Fruit fly (Drosophila melanogaster) whole organism, embryonic: Measurements from ENCODE around the gene LIMK1.

ENCODE experiments used
- ATbp ChIP-seq: fragments of 200-800 bp; sonication (Bioruptor generic); optimal IDR thresholded peaks from 2 replicates; lab custom pipeline; 2017; ENCODE audit warnings: missing biosample characterization, mild to moderate bottlenecking, missing genetic modification characterization, missing genetic modification reagents
- Atf3 ChIP-seq: fragments of 200-800 bp; sonication (Bioruptor generic); optimal IDR thresholded peaks from 3 replicates; lab custom pipeline; 2016; ENCODE audit warnings: missing biosample characterization, missing genetic modification characterization
- Blimp-1 ChIP-seq: fragments of 200-800 bp; sonication (Bioruptor generic); optimal IDR thresholded peaks from 3 replicates; lab custom pipeline; 2018; ENCODE audit warnings: missing biosample characterization, missing genetic modification characterization, mild to moderate bottlenecking, moderate library complexity, missing genetic modification reagents
- CG10321 ChIP-seq: fragments of 200-800 bp; sonication (Bioruptor generic); IDR thresholded peaks from 2 replicates; pipeline ENCODE4 v1.3.6; 2022; ENCODE audit warnings: missing biosample characterization, missing genetic modification characterization
- CG10431 ChIP-seq: fragments of 200-800 bp; sonication (Bioruptor generic); optimal IDR thresholded peaks from 3 replicates; lab custom pipeline; 2018; ENCODE audit warnings: missing biosample characterization, mild to moderate bottlenecking, missing genetic modification characterization
- CG12391 ChIP-seq: fragments of 200-800 bp; sonication (Bioruptor generic); optimal IDR thresholded peaks from 3 replicates; lab custom pipeline; 2018; ENCODE audit warnings: missing biosample characterization, mild to moderate bottlenecking, missing genetic modification characterization, moderate library complexity
- CG14050 ChIP-seq: fragments of 200-800 bp; sonication (Bioruptor generic); IDR thresholded peaks from 3 replicates; pipeline ENCODE4 v1.3.6; 2022; ENCODE audit warnings: missing biosample characterization, missing genetic modification characterization
- CG15011 ChIP-seq: fragments of 200-800 bp; sonication (Bioruptor generic); optimal IDR thresholded peaks from 3 replicates; lab custom pipeline; 2018; ENCODE audit warnings: missing biosample characterization, mild to moderate bottlenecking, missing genetic modification characterization
- CG1529 ChIP-seq: fragments of 200-800 bp; sonication (Bioruptor generic); optimal IDR thresholded peaks from 3 replicates; lab custom pipeline; 2018; ENCODE audit warnings: missing biosample characterization, missing genetic modification characterization
- CG1603 ChIP-seq: fragments of 200-800 bp; sonication (Bioruptor generic); optimal IDR thresholded peaks from 2 replicates; lab custom pipeline; 2019; ENCODE audit warnings: missing biosample characterization, mild to moderate bottlenecking, missing genetic modification characterization, moderate library complexity
- CG17359 ChIP-seq: fragments of 200-800 bp; sonication (Bioruptor generic); optimal IDR thresholded peaks from 3 replicates; lab custom pipeline; 2018; ENCODE audit warnings: missing biosample characterization, mild to moderate bottlenecking, missing genetic modification characterization, moderate library complexity
- CG17568 ChIP-seq: fragments of 200-800 bp; sonication (Bioruptor generic); optimal IDR thresholded peaks from 2 replicates; lab custom pipeline; 2018; ENCODE audit warnings: missing biosample characterization, mild to moderate bottlenecking, missing genetic modification characterization, moderate library complexity
- CG18476 ChIP-seq: fragments of 200-800 bp; sonication (Bioruptor generic); optimal IDR thresholded peaks from 2 replicates; lab custom pipeline; 2016; ENCODE audit warnings: missing biosample characterization, mild to moderate bottlenecking, missing genetic modification characterization
- CG2116 ChIP-seq: fragments of 200-800 bp; sonication (Bioruptor generic); optimal IDR thresholded peaks from 3 replicates; lab custom pipeline; 2018; ENCODE audit warnings: missing biosample characterization, mild to moderate bottlenecking, missing genetic modification characterization
- CG30431 ChIP-seq: fragments of 200-800 bp; sonication (Bioruptor generic); optimal IDR thresholded peaks from 2 replicates; lab custom pipeline; 2017; ENCODE audit warnings: missing biosample characterization, missing genetic modification characterization
- CG4820 ChIP-seq: fragments of 200-800 bp; sonication (Bioruptor generic); optimal IDR thresholded peaks from 3 replicates; lab custom pipeline; 2016; ENCODE audit warnings: missing biosample characterization, missing genetic modification characterization
- CG6683 ChIP-seq: fragments of 200-800 bp; sonication (Bioruptor generic); optimal IDR thresholded peaks from 2 replicates; lab custom pipeline; 2017; ENCODE audit warnings: missing biosample characterization, mild to moderate bottlenecking, missing genetic modification characterization, missing genetic modification reagents
- CG6765 ChIP-seq: fragments of 200-800 bp; sonication (Bioruptor generic); optimal IDR thresholded peaks from 3 replicates; lab custom pipeline; 2017; ENCODE audit warnings: missing biosample characterization, mild to moderate bottlenecking, missing genetic modification characterization
- CG6813 ChIP-seq: fragments of 200-800 bp; sonication (Bioruptor generic); optimal IDR thresholded peaks from 2 replicates; lab custom pipeline; 2017; ENCODE audit warnings: missing biosample characterization, missing genetic modification characterization, mild to moderate bottlenecking, moderate library complexity, missing genetic modification reagents
- CG8924 ChIP-seq: fragments of 200-800 bp; optimal IDR thresholded peaks from 3 replicates; lab custom pipeline; 2019; ENCODE audit warnings: missing biosample characterization, mild to moderate bottlenecking, missing genetic modification characterization, moderate library complexity
- CG9437 ChIP-seq: fragments of 200-800 bp; sonication (Bioruptor generic); optimal IDR thresholded peaks from 2 replicates; lab custom pipeline; 2018; ENCODE audit warnings: missing biosample characterization, mild to moderate bottlenecking, missing genetic modification characterization
- CTCF ChIP-seq: fragments of 200-800 bp; sonication (Bioruptor generic); optimal IDR thresholded peaks from 2 replicates; lab custom pipeline; 2017; ENCODE audit warnings: missing biosample characterization, mild to moderate bottlenecking, missing genetic modification characterization, moderate library complexity
- E2f1 ChIP-seq: fragments of 200-800 bp; sonication (Bioruptor generic); IDR thresholded peaks from 2 replicates; pipeline ENCODE4 v1.3.6; 2022; ENCODE audit warnings: missing biosample characterization, missing genetic modification characterization
- Gug ChIP-seq: fragments of 200-800 bp; sonication (Bioruptor generic); IDR thresholded peaks from 4 replicates; pipeline ENCODE4 v1.3.6; 2022; ENCODE audit warnings: missing biosample characterization, missing genetic modification characterization
- H2.0 ChIP-seq: fragments of 200-800 bp; sonication (Bioruptor generic); IDR thresholded peaks from 2 replicates; pipeline ENCODE4 v1.3.6; 2022; ENCODE audit warnings: missing biosample characterization, missing genetic modification characterization
- Mes4 ChIP-seq: fragments of 200-800 bp; sonication (Bioruptor generic); optimal IDR thresholded peaks from 2 replicates; lab custom pipeline; 2016; ENCODE audit warnings: missing biosample characterization, missing genetic modification characterization
- Mrtf ChIP-seq: fragments of 200-800 bp; sonication (Bioruptor generic); IDR thresholded peaks from 3 replicates; pipeline ENCODE4 v1.3.6; 2022; ENCODE audit warnings: missing biosample characterization, missing genetic modification characterization
- NFAT ChIP-seq: fragments of 200-800 bp; sonication (Bioruptor generic); IDR thresholded peaks from 2 replicates; pipeline ENCODE4 v1.3.6; 2022; ENCODE audit warnings: missing biosample characterization, missing genetic modification characterization
- Nf-YC ChIP-seq: fragments of 200-800 bp; optimal IDR thresholded peaks from 3 replicates; lab custom pipeline; 2019; ENCODE audit warnings: missing biosample characterization, mild to moderate bottlenecking, missing genetic modification characterization, moderate library complexity
- Optix ChIP-seq: fragments of 200-800 bp; sonication (Bioruptor generic); IDR thresholded peaks from 3 replicates; pipeline ENCODE4 v1.3.6; 2022; ENCODE audit warnings: missing biosample characterization, missing genetic modification characterization
- Stat92E ChIP-seq, 3 experiments: fragments of >200 bp in 2 of 3; fragments of 200-800 bp in 1 of 3; sonication (Bioruptor generic) in 1 of 3; optimal IDR thresholded peaks; 2 replicates each; lab custom pipeline; 2017 to 2019; ENCODE audit warnings: missing biosample characterization in 3 of 3, missing genetic modification characterization in 3 of 3, mild to moderate bottlenecking in 1 of 3, moderate library complexity in 1 of 3
- Usf ChIP-seq: fragments of 200-800 bp; sonication (Bioruptor generic); optimal IDR thresholded peaks from 2 replicates; lab custom pipeline; 2017; ENCODE audit warnings: missing genotype, missing biosample characterization, missing genetic modification characterization
- bab2 ChIP-seq: fragments of 200-800 bp; sonication (Bioruptor generic); optimal IDR thresholded peaks from 2 replicates; lab custom pipeline; 2016; ENCODE audit warnings: missing biosample characterization, missing genetic modification characterization
- caup ChIP-seq: fragments of 200-800 bp; sonication (Bioruptor generic); optimal IDR thresholded peaks from 3 replicates; lab custom pipeline; 2017; ENCODE audit warnings: missing biosample characterization, mild to moderate bottlenecking, missing genetic modification characterization, moderate library complexity; ENCODE audit not compliant: severe bottlenecking
- ci ChIP-seq: fragments of 200-800 bp; sonication (Bioruptor generic); IDR thresholded peaks from 3 replicates; pipeline ENCODE4 v1.3.6; 2022; ENCODE audit warnings: missing biosample characterization, missing genetic modification characterization
- crc ChIP-seq: fragments of 200-800 bp; sonication (Bioruptor generic); optimal IDR thresholded peaks from 2 replicates; lab custom pipeline; 2016; ENCODE audit warnings: missing biosample characterization, missing genetic modification characterization
- dimm ChIP-seq: fragments of 200-800 bp; sonication (Bioruptor generic); IDR thresholded peaks from 2 replicates; pipeline ENCODE4 v1.3.6; 2022; ENCODE audit warnings: missing biosample characterization, missing genetic modification characterization
- dm ChIP-seq: fragments of 200-800 bp; sonication (Bioruptor generic); optimal IDR thresholded peaks from 3 replicates; lab custom pipeline; 2016; ENCODE audit warnings: missing biosample characterization, missing genetic modification characterization
- gcm ChIP-seq: fragments of 200-800 bp; sonication (Bioruptor generic); optimal IDR thresholded peaks from 2 replicates; lab custom pipeline; 2019; ENCODE audit warnings: missing biosample characterization, mild to moderate bottlenecking, missing genetic modification characterization, moderate library complexity
- hbn ChIP-seq: fragments of 200-800 bp; sonication (Bioruptor generic); IDR thresholded peaks from 2 replicates; pipeline ENCODE4 v1.3.6; 2022; ENCODE audit warnings: missing biosample characterization, missing genetic modification characterization; ENCODE audit not compliant: partially characterized antibody
- ind ChIP-seq: fragments of 200-800 bp; sonication (Bioruptor generic); optimal IDR thresholded peaks from 3 replicates; lab custom pipeline; 2016; ENCODE audit warnings: missing biosample characterization, missing genetic modification characterization
- inv ChIP-seq: fragments of 200-800 bp; sonication (Bioruptor generic); IDR thresholded peaks from 2 replicates; pipeline ENCODE4 v1.3.6; 2022; ENCODE audit warnings: missing biosample characterization, missing genetic modification characterization; ENCODE audit not compliant: partially characterized antibody
- kni ChIP-seq: fragments of 200-800 bp; sonication (Bioruptor generic); optimal IDR thresholded peaks from 3 replicates; lab custom pipeline; 2017; ENCODE audit warnings: mild to moderate bottlenecking, missing biosample characterization, missing genetic modification reagents, missing genetic modification characterization
- nerfin-1 ChIP-seq: fragments of 200-800 bp; sonication (Bioruptor generic); optimal IDR thresholded peaks from 3 replicates; lab custom pipeline; 2019; ENCODE audit warnings: missing biosample characterization, mild to moderate bottlenecking, missing genetic modification characterization, moderate library complexity
- prd ChIP-seq, 3 experiments: fragments of >200 bp in 2 of 3; fragments of 200-800 bp in 1 of 3; sonication (Bioruptor generic) in 1 of 3; optimal IDR thresholded peaks in 2 of 3; IDR thresholded peaks in 1 of 3; 2 replicates in 2 of 3; 3 replicates in 1 of 3; pipeline versions ENCODE4 v1.3.6 to Lab custom; 2017 to 2022; ENCODE audit warnings: missing biosample characterization in 1 of 3, missing genetic modification characterization in 1 of 3
- scrt ChIP-seq: fragments of 200-800 bp; sonication (Bioruptor generic); optimal IDR thresholded peaks from 2 replicates; lab custom pipeline; 2018; ENCODE audit warnings: missing biosample characterization, mild to moderate bottlenecking, missing genetic modification characterization, moderate library complexity
- sima ChIP-seq: fragments of 200-800 bp; sonication (Bioruptor generic); optimal IDR thresholded peaks from 2 replicates; lab custom pipeline; 2016; ENCODE audit warnings: missing biosample characterization, missing genetic modification characterization
- stc ChIP-seq: fragments of 200-800 bp; sonication (Bioruptor generic); IDR thresholded peaks from 2 replicates; pipeline ENCODE4 v1.3.6; 2022; ENCODE audit warnings: missing biosample characterization, missing genetic modification characterization
- ttk ChIP-seq: fragments of 200-800 bp; sonication (Bioruptor generic); IDR thresholded peaks from 2 replicates; pipeline ENCODE4 v2.1.2; 2022; ENCODE audit warnings: missing biosample characterization, missing genetic modification characterization

Gene LIMK1

DNA sequence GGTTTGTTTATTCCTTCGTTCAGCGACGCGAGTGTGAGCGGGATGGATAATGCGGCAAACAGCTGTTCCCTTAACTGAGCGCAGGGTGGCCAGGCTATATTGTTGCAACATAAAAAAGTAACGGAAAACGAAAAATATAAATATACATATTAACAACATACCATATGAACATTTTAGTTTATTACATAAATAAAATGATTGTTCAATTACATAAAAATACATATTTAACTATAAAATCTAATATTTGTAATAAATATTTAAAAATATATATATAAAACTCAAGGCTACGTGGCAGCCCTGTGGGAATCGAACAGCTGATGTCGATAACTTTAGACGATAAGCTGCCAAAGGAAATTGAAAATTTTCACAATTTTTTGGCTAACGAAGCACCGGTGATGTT, 37.6 kb upstream of the LIMK1 start, which contains the start of the genes Aven and CG2540 (continued):
- TF ChIP-seq dimm (GFP tag; lab: Robert Waterston, UW) (no peak), Atf3 (GFP tag; lab: Kevin White, UChicago) (no peak), nerfin-1 (tag; lab: Kevin White, UChicago) (peak; percentile 89), CG30431 (GFP tag; lab: Kevin White, UChicago) (peak; percentile 74), CG17359 (tag; lab: Kevin White, UChicago) (peak; percentile 82), CG6813 (GFP tag; lab: Kevin White, UChicago) (peak; percentile 85), kni (peak; percentile 6), stc (GFP tag; lab: Robert Waterston, UW) (peak; percentile 62; the same call in 1 of the 2 replicates), E2f1 (GFP tag; lab: Robert Waterston, UW) (peak; percentile 69), CG1603 (tag; lab: Kevin White, UChicago) (peak; percentile 0), ttk (GFP tag; lab: Robert Waterston, UW) (peak; percentile 37; the same call in 1 of the 2 replicates), CG4820 (GFP tag; lab: Kevin White, UChicago) (peak; percentile 57), hbn (no peak), Usf (GFP tag; lab: Kevin White, UChicago) (peak; percentile 37), dm (GFP tag; lab: Kevin White, UChicago) (no peak), Stat92E (GFP tag; optimal IDR thresholded peaks at IDR 0.05; lab: Kevin White, UChicago) (peak in 1 of 3 experiments; percentile 34), gcm (peak; percentile 88), prd (optimal IDR thresholded peaks at IDR 0.05; lab: Kevin White, UChicago) (no peak), prd (GFP tag; IDR thresholded peaks at IDR 0.05; lab: Robert Waterston, UW) (peak; percentile 63), CG10321 (GFP tag; lab: Robert Waterston, UW) (0 out of 2 replicates have a peak, but pooled peaks have one; percentile 39), CG15011 (GFP tag; lab: Kevin White, UChicago) (peak; percentile 44), scrt (GFP tag; lab: Kevin White, UChicago) (peak; percentile 78), Mes4 (GFP tag; lab: Kevin White, UChicago) (no peak), CG14050 (GFP tag; lab: Robert Waterston, UW) (peak; percentile 33; the same call in 1 of the 3 replicates), Nf-YC (peak; percentile 86), ci (GFP tag; lab: Robert Waterston, UW) (peak; percentile 59; the same call in 1 of the 3 replicates), CG12391 (tag; lab: Kevin White, UChicago) (peak; percentile 92), Gug (GFP tag; lab: Robert Waterston, UW) (0 out of 4 replicates have a peak, but pooled peaks have one; percentile 8), ATbp (peak; percentile 72), CG2116 (GFP tag; lab: Kevin White, UChicago) (peak; percentile 61), sima (no peak), Mrtf (0 out of 3 replicates have a peak, but pooled peaks have one; percentile 30), CG17568 (GFP tag; lab: Kevin White, UChicago) (peak; percentile 49), CG9437 (GFP tag; lab: Kevin White, UChicago) (peak; percentile 70), CG6683 (GFP tag; lab: Kevin White, UChicago) (peak; percentile 75), CG18476 (GFP tag; lab: Kevin White, UChicago) (peak; percentile 29), Blimp-1 (GFP tag; lab: Kevin White, UChicago) (peak; percentile 81), crc (GFP tag; lab: Kevin White, UChicago) (no peak), Optix (GFP tag; lab: Robert Waterston, UW) (peak; percentile 47; the same call in 1 of the 3 replicates), NFAT (GFP tag; lab: Robert Waterston, UW) (peak; percentile 15; the same call in 1 of the 2 replicates), bab2 (GFP tag; lab: Kevin White, UChicago) (no peak), H2.0 (peak; percentile 45; the same call in 1 of the 2 replicates), CG1529 (GFP tag; lab: Kevin White, UChicago) (peak; percentile 68), inv (GFP tag; lab: Robert Waterston, UW) (no peak), ind (peak; percentile 59), caup (GFP tag; lab: Kevin White, UChicago) (peak; percentile 86), CG10431 (GFP tag; lab: Kevin White, UChicago) (peak; percentile 56), CTCF (GFP tag; lab: Kevin White, UChicago) (peak; percentile 7), CG6765 (GFP tag; lab: Kevin White, UChicago) (peak; percentile 77), CG8924 (peak; percentile 91)
